Worm (Caenorhabditis elegans): Measurements from ENCODE around the gene W05H9.2.

Gene W05H9.2

ce11 chrX:6232998-6233626, 33.7 kb upstream of the W05H9.2 start, which contains the start of gene C14F11.4:
C14F11.4 (minus strand) TSS chrX:6233048.
- TF ChIP-seq unc-42 (tag; optimal IDR thresholded peaks at IDR 0.05) (no peak), mec-3 (tag; optimal IDR thresholded peaks at IDR 0.05; ENCODE audit: borderline replicate concordance) (no peak), C38D4.7 (GFP tag; optimal IDR thresholded peaks at IDR 0.05) (no peak)

- no peak for TF ChIP-seq hlh-13 (GFP tag; optimal IDR thresholded peaks at IDR 0.05)
- no peak for TF ChIP-seq ceh-9 (tag; optimal IDR thresholded peaks at IDR 0.05)
- no peak for TF ChIP-seq rnt-1 (tag; optimal IDR thresholded peaks at IDR 0.05)
- no peak for TF ChIP-seq hlh-15 (tag; optimal IDR thresholded peaks at IDR 0.05)
- no peak for TF ChIP-seq ztf-16 (tag; optimal IDR thresholded peaks at IDR 0.05)
- TF ChIP-seq nhr-232 (tag; optimal IDR thresholded peaks at IDR 0.05): no peak
- TF ChIP-seq madf-2 (tag; optimal IDR thresholded peaks at IDR 0.05): no peak
- TF ChIP-seq pha-2 (tag; optimal IDR thresholded peaks at IDR 0.05): no peak
- no peak for TF ChIP-seq C08G9.2 (tag; optimal IDR thresholded peaks at IDR 0.05)
- no peak for TF ChIP-seq nfya-1 (tag; optimal IDR thresholded peaks at IDR 0.05)
Observed at ce11 chrX:6235443-6235842, 31.4 kb upstream of the W05H9.2 start, which contains the start of gene hsp-43. hsp-43 (minus strand) TSS chrX:6235543.

- TF ChIP-seq dmd-4 (tag; optimal IDR thresholded peaks at IDR 0.05; ENCODE audit: borderline replicate concordance) (no peak), tbx-7 (tag; optimal IDR thresholded peaks at IDR 0.05) (no peak), rnt-1 (tag; optimal IDR thresholded peaks at IDR 0.05) (peak; percentile 51), eyg-1 (tag; optimal IDR thresholded peaks at IDR 0.05) (no peak), T23F11.4 (GFP tag; optimal IDR thresholded peaks at IDR 0.05) (no peak)
Observed at ce11 chrX:6238973-6239372, 27.9 kb upstream of the W05H9.2 start, which contains the start of gene rml-3. rml-3 (minus strand) TSS chrX:6239065.

ce11 chrX:6239927-6240639, 26.8 kb upstream of the W05H9.2 start:
- peak; percentile 4 for TF ChIP-seq ceh-18 (tag; optimal IDR thresholded peaks at IDR 0.05)
- TF ChIP-seq tbx-7 (tag; optimal IDR thresholded peaks at IDR 0.05): no peak

ce11 chrX:6240640-6241033, 26.2 kb upstream of the W05H9.2 start, which contains the start of gene got-2.2:
got-2.2 (plus strand) TSS chrX:6240983.
- no peak for TF ChIP-seq elt-2 (tag; optimal IDR thresholded peaks at IDR 0.05)
- no peak for TF ChIP-seq rnt-1 (tag; optimal IDR thresholded peaks at IDR 0.05)
- TF ChIP-seq ceh-19 (GFP tag; optimal IDR thresholded peaks at IDR 0.05): no peak
- no peak for TF ChIP-seq pqm-1 (tag; optimal IDR thresholded peaks at IDR 0.05)
- TF ChIP-seq ceh-22 (tag; optimal IDR thresholded peaks at IDR 0.05): no peak
- no peak for TF ChIP-seq hlh-8 (tag; optimal IDR thresholded peaks at IDR 0.05)
- no peak for TF ChIP-seq syd-9 (tag; optimal IDR thresholded peaks at IDR 0.05)
- TF ChIP-seq ceh-2 (tag; optimal IDR thresholded peaks at IDR 0.05): no peak
- no peak for TF ChIP-seq Y22D7AL.16 (tag; optimal IDR thresholded peaks at IDR 0.05)
- TF ChIP-seq ceh-18 (tag; optimal IDR thresholded peaks at IDR 0.05): no peak
- TF ChIP-seq fkh-6 (tag; optimal IDR thresholded peaks at IDR 0.05): no peak
- no peak for TF ChIP-seq ceh-9 (tag; optimal IDR thresholded peaks at IDR 0.05)
- no peak for TF ChIP-seq dve-1 (tag; optimal IDR thresholded peaks at IDR 0.05)

- TF ChIP-seq ceh-2 (tag; optimal IDR thresholded peaks at IDR 0.05) (no peak), hlh-30 (tag; optimal IDR thresholded peaks at IDR 0.05; ENCODE audit: insufficient read depth) (no peak), ttx-3 (tag; optimal IDR thresholded peaks at IDR 0.05) (no peak), ahr-1 (tag; optimal IDR thresholded peaks at IDR 0.05) (no peak), pha-2 (tag; optimal IDR thresholded peaks at IDR 0.05) (no peak), ceh-9 (tag; optimal IDR thresholded peaks at IDR 0.05) (no peak), pqm-1 (tag; optimal IDR thresholded peaks at IDR 0.05) (no peak), ztf-16 (tag; optimal IDR thresholded peaks at IDR 0.05) (no peak), ceh-48 (tag; optimal IDR thresholded peaks at IDR 0.05) (no peak), pros-1 (tag; optimal IDR thresholded peaks at IDR 0.05) (no peak), K09A11.1 (tag; optimal IDR thresholded peaks at IDR 0.05; ENCODE audit: insufficient read depth) (no peak), tbx-7 (tag; optimal IDR thresholded peaks at IDR 0.05) (no peak), ceh-31 (tag; optimal IDR thresholded peaks at IDR 0.05) (no peak), lim-6 (tag; optimal IDR thresholded peaks at IDR 0.05) (no peak), ceh-18 (tag; optimal IDR thresholded peaks at IDR 0.05) (no peak), hlh-15 (tag; optimal IDR thresholded peaks at IDR 0.05) (no peak), ceh-19 (GFP tag; optimal IDR thresholded peaks at IDR 0.05) (no peak), sox-2 (GFP tag; IDR thresholded peaks at IDR 0.05) (no peak), elt-2 (tag; optimal IDR thresholded peaks at IDR 0.05) (no peak), fax-1 (tag; optimal IDR thresholded peaks at IDR 0.05) (no peak)
Observed at ce11 chrX:6245499-6245898, 21.3 kb upstream of the W05H9.2 start.

Measured in whole organism, late embryonic.